Fruit fly (Drosophila melanogaster) whole organism, embryonic: ENCODE measurements around the gene Roc1b.

Experiments used
- Asciz ChIP-seq: fragments of 200-800 bp; sonication (Bioruptor generic); optimal IDR thresholded peaks from 2 replicates; lab custom pipeline; 2017; ENCODE audit warnings: missing biosample characterization, mild to moderate bottlenecking, missing genetic modification characterization, missing genetic modification reagents
- B-H1 ChIP-seq: fragments of 200-800 bp; sonication (Bioruptor generic); IDR thresholded peaks from 3 replicates; pipeline ENCODE4 v1.3.6; 2022; ENCODE audit warnings: missing biosample characterization, missing genetic modification characterization
- Bteb2 ChIP-seq: fragments of 200-800 bp; sonication (Bioruptor generic); optimal IDR thresholded peaks from 2 replicates; lab custom pipeline; 2016; ENCODE audit warnings: missing biosample characterization, missing genetic modification characterization
- CG10267 ChIP-seq: fragments of 200-800 bp; sonication (Bioruptor generic); optimal IDR thresholded peaks from 2 replicates; lab custom pipeline; 2018; ENCODE audit warnings: missing biosample characterization, mild to moderate bottlenecking, missing genetic modification characterization, moderate library complexity
- CG11504 ChIP-seq: fragments of 200-800 bp; sonication (Bioruptor generic); optimal IDR thresholded peaks from 3 replicates; lab custom pipeline; 2019; ENCODE audit warnings: missing biosample characterization, mild to moderate bottlenecking, missing genetic modification characterization, moderate library complexity
- CG12391 ChIP-seq: fragments of 200-800 bp; sonication (Bioruptor generic); optimal IDR thresholded peaks from 3 replicates; lab custom pipeline; 2018; ENCODE audit warnings: missing biosample characterization, mild to moderate bottlenecking, missing genetic modification characterization, moderate library complexity
- CG12942 ChIP-seq: fragments of 200-800 bp; sonication (Bioruptor generic); optimal IDR thresholded peaks from 3 replicates; lab custom pipeline; 2016; ENCODE audit warnings: missing biosample characterization, missing genetic modification characterization
- CG13296 ChIP-seq: fragments of 200-800 bp; sonication (Bioruptor generic); optimal IDR thresholded peaks from 3 replicates; lab custom pipeline; 2018; ENCODE audit warnings: missing biosample characterization, mild to moderate bottlenecking, missing genetic modification characterization
- CG13424 ChIP-seq: fragments of 200-800 bp; sonication (Bioruptor generic); optimal IDR thresholded peaks from 2 replicates; lab custom pipeline; 2019; ENCODE audit warnings: missing biosample characterization, mild to moderate bottlenecking, missing genetic modification characterization, moderate library complexity
- CG15514 ChIP-seq: fragments of 200-800 bp; sonication (Bioruptor generic); optimal IDR thresholded peaks from 3 replicates; lab custom pipeline; 2017; ENCODE audit warnings: missing biosample characterization, missing genetic modification characterization, mild to moderate bottlenecking, moderate library complexity, missing genetic modification reagents
- CG16863 ChIP-seq: fragments of 200-800 bp; sonication (Bioruptor generic); optimal IDR thresholded peaks from 3 replicates; lab custom pipeline; 2016; ENCODE audit warnings: missing biosample characterization, missing genetic modification characterization
- CG17829 ChIP-seq: fragments of 200-800 bp; optimal IDR thresholded peaks from 2 replicates; lab custom pipeline; 2019; ENCODE audit warnings: missing biosample characterization, mild to moderate bottlenecking, missing genetic modification characterization, moderate library complexity
- CG18262 ChIP-seq: fragments of 200-800 bp; optimal IDR thresholded peaks from 3 replicates; lab custom pipeline; 2019; ENCODE audit warnings: missing biosample characterization, mild to moderate bottlenecking, missing genetic modification characterization, moderate library complexity
- CG32767 ChIP-seq: fragments of 200-800 bp; sonication (Bioruptor generic); IDR thresholded peaks from 2 replicates; pipeline ENCODE4 v1.3.6; 2022; ENCODE audit warnings: missing biosample characterization, missing genetic modification characterization
- CG43689 ChIP-seq: fragments of 200-800 bp; sonication (Bioruptor generic); IDR thresholded peaks from 2 replicates; pipeline ENCODE4 v1.3.6; 2022; ENCODE audit warnings: missing biosample characterization, missing genetic modification characterization
- CG6765 ChIP-seq: fragments of 200-800 bp; sonication (Bioruptor generic); optimal IDR thresholded peaks from 3 replicates; lab custom pipeline; 2017; ENCODE audit warnings: missing biosample characterization, mild to moderate bottlenecking, missing genetic modification characterization
- CG6813 ChIP-seq: fragments of 200-800 bp; sonication (Bioruptor generic); optimal IDR thresholded peaks from 2 replicates; lab custom pipeline; 2017; ENCODE audit warnings: missing biosample characterization, missing genetic modification characterization, mild to moderate bottlenecking, moderate library complexity, missing genetic modification reagents
- CG6854 ChIP-seq: fragments of 200-800 bp; sonication (Bioruptor generic); optimal IDR thresholded peaks from 3 replicates; lab custom pipeline; 2017; ENCODE audit warnings: missing biosample characterization, mild to moderate bottlenecking, missing genetic modification characterization
- CG8290 ChIP-seq, 3 experiments: fragments of 200-800 bp; sonication (Bioruptor generic); optimal IDR thresholded peaks; 2 replicates each; lab custom pipeline; 2016 to 2019; ENCODE audit warnings: missing biosample characterization in 3 of 3, missing genetic modification characterization in 3 of 3, mild to moderate bottlenecking in 2 of 3, moderate library complexity in 1 of 3
- CG8359 ChIP-seq: fragments of 200-800 bp; sonication (Bioruptor generic); optimal IDR thresholded peaks from 2 replicates; lab custom pipeline; 2017; ENCODE audit warnings: missing biosample characterization, mild to moderate bottlenecking, missing genetic modification characterization, borderline replicate concordance
- CG8388 ChIP-seq: fragments of 200-800 bp; sonication (Bioruptor generic); optimal IDR thresholded peaks from 2 replicates; lab custom pipeline; 2019; ENCODE audit warnings: missing biosample characterization, mild to moderate bottlenecking, missing genetic modification characterization, moderate library complexity
- CG9876 ChIP-seq: fragments of 200-800 bp; sonication (Bioruptor generic); optimal IDR thresholded peaks from 2 replicates; lab custom pipeline; 2016; ENCODE audit warnings: missing biosample characterization, missing genetic modification characterization
- Ets65A ChIP-seq: fragments of 200-800 bp; sonication (Bioruptor generic); peaks from one replicate; lab custom pipeline; 2016; ENCODE audit warnings: missing biosample characterization, missing genetic modification characterization
- HmgZ ChIP-seq: fragments of 200-800 bp; sonication (Bioruptor generic); optimal IDR thresholded peaks from 2 replicates; lab custom pipeline; 2018; ENCODE audit warnings: missing biosample characterization, mild to moderate bottlenecking, missing genetic modification characterization
- Hmx ChIP-seq: fragments of 200-800 bp; sonication (Bioruptor generic); optimal IDR thresholded peaks from 2 replicates; lab custom pipeline; 2016; ENCODE audit warnings: missing biosample characterization, missing genetic modification characterization
- MBD-R2 ChIP-seq: fragments of 200-800 bp; sonication (Bioruptor generic); IDR thresholded peaks from 2 replicates; pipeline ENCODE4 v1.3.6; 2022; ENCODE audit warnings: missing biosample characterization, missing genetic modification characterization
- Med ChIP-seq: fragments of 200-800 bp; sonication (Bioruptor generic); peaks from one replicate; lab custom pipeline; 2016; ENCODE audit warnings: missing biosample characterization, missing genetic modification characterization, mild to moderate bottlenecking, inconsistent platforms, moderate library complexity
- Mrtf ChIP-seq: fragments of 200-800 bp; sonication (Bioruptor generic); IDR thresholded peaks from 3 replicates; pipeline ENCODE4 v1.3.6; 2022; ENCODE audit warnings: missing biosample characterization, missing genetic modification characterization
- Tbp ChIP-seq: fragments of >200 bp; optimal IDR thresholded peaks from 2 replicates; lab custom pipeline; 2018; ENCODE audit warnings: missing biosample characterization, missing genetic modification characterization
- amos ChIP-seq: fragments of 200-800 bp; sonication (Bioruptor generic); IDR thresholded peaks from 2 replicates; pipeline ENCODE4 v1.3.6; 2022; ENCODE audit warnings: missing biosample characterization, missing genetic modification characterization; ENCODE audit not compliant: partially characterized antibody
- bigmax ChIP-seq: fragments of 200-800 bp; sonication (Bioruptor generic); optimal IDR thresholded peaks from 2 replicates; lab custom pipeline; 2018; ENCODE audit warnings: missing biosample characterization, mild to moderate bottlenecking, missing genetic modification characterization
- cad ChIP-seq: fragments of >200 bp; optimal IDR thresholded peaks from 2 replicates; lab custom pipeline; 2017; ENCODE audit warnings: missing biosample characterization, missing genetic modification characterization
- cwo ChIP-seq: fragments of 200-800 bp; sonication (Bioruptor generic); optimal IDR thresholded peaks from 3 replicates; lab custom pipeline; 2017; ENCODE audit warnings: missing biosample characterization, missing genetic modification characterization, mild to moderate bottlenecking, moderate library complexity, missing genetic modification reagents
- danr ChIP-seq: fragments of 200-800 bp; sonication (Bioruptor generic); IDR thresholded peaks from 2 replicates; pipeline ENCODE4 v1.3.6; 2022; ENCODE audit warnings: missing biosample characterization, missing genetic modification characterization
- dati ChIP-seq: fragments of 200-800 bp; sonication (Bioruptor generic); IDR thresholded peaks from 2 replicates; pipeline ENCODE4 v1.3.6; 2022; ENCODE audit warnings: missing biosample characterization, missing genetic modification characterization
- dmrt99B ChIP-seq: fragments of 200-800 bp; sonication (Bioruptor generic); optimal IDR thresholded peaks from 2 replicates; lab custom pipeline; 2018; ENCODE audit warnings: missing biosample characterization, mild to moderate bottlenecking, missing genetic modification characterization, moderate library complexity
- ems ChIP-seq: fragments of 200-800 bp; sonication (Bioruptor generic); optimal IDR thresholded peaks from 3 replicates; lab custom pipeline; 2016; ENCODE audit warnings: missing biosample characterization, missing genetic modification characterization
- ewg ChIP-seq: fragments of 200-800 bp; sonication (Bioruptor generic); optimal IDR thresholded peaks from 3 replicates; lab custom pipeline; 2017; ENCODE audit warnings: mild to moderate bottlenecking, missing biosample characterization, missing genetic modification reagents, missing genetic modification characterization
- lilli ChIP-seq: fragments of 200-800 bp; sonication (Bioruptor generic); optimal IDR thresholded peaks from 3 replicates; lab custom pipeline; 2016; ENCODE audit warnings: missing biosample characterization, missing genetic modification characterization
- mam ChIP-seq: fragments of 200-800 bp; sonication (Bioruptor generic); optimal IDR thresholded peaks from 3 replicates; lab custom pipeline; 2016; ENCODE audit warnings: missing biosample characterization, missing genetic modification characterization
- otp ChIP-seq: fragments of 200-800 bp; sonication (Bioruptor generic); IDR thresholded peaks from 3 replicates; pipeline ENCODE4, ENCODE4 v1.3.6; 2022; ENCODE audit warnings: missing biosample characterization, missing genetic modification characterization
- pnt ChIP-seq: fragments of 200-800 bp; sonication (Bioruptor generic); optimal IDR thresholded peaks from 3 replicates; lab custom pipeline; 2016; ENCODE audit warnings: missing biosample characterization, missing genetic modification characterization
- pzg ChIP-seq: fragments of 200-800 bp; sonication (Bioruptor generic); optimal IDR thresholded peaks from 3 replicates; lab custom pipeline; 2018; ENCODE audit warnings: missing biosample characterization, mild to moderate bottlenecking, missing genetic modification characterization, moderate library complexity
- stwl ChIP-seq: fragments of 200-800 bp; sonication (Bioruptor generic); optimal IDR thresholded peaks from 3 replicates; lab custom pipeline; 2018; ENCODE audit warnings: missing biosample characterization, mild to moderate bottlenecking, missing genetic modification characterization, moderate library complexity
- tgo ChIP-seq: fragments of 200-800 bp; sonication (Bioruptor generic); IDR thresholded peaks from 3 replicates; pipeline ENCODE4 v1.3.6; 2022; ENCODE audit warnings: missing biosample characterization, missing genetic modification characterization
- vvl ChIP-seq: fragments of 200-800 bp; sonication (Bioruptor generic); IDR thresholded peaks from 2 replicates; pipeline ENCODE4 v1.3.6; 2022; ENCODE audit warnings: missing biosample characterization, missing genetic modification characterization
- zen ChIP-seq: fragments of 200-800 bp; sonication (Bioruptor generic); optimal IDR thresholded peaks from 3 replicates; lab custom pipeline; 2018; ENCODE audit warnings: missing biosample characterization, mild to moderate bottlenecking, missing genetic modification characterization, moderate library complexity
- zfh1 ChIP-seq: fragments of 200-800 bp; sonication (Bioruptor generic); IDR thresholded peaks from 3 replicates; pipeline ENCODE4 v1.3.6; 2022; ENCODE audit warnings: missing biosample characterization, missing genetic modification characterization

Gene Roc1b

dm6 chr3L:347641-348405 is 10.0 kb upstream of the Roc1b start (continued):
- no peak; the same call in 1 of the 3 replicates for TF ChIP-seq otp (GFP tag; lab: Robert Waterston, UW)
- peak; percentile 79 for TF ChIP-seq CG16863 (GFP tag; lab: Kevin White, UChicago)
- TF ChIP-seq stwl (tag; lab: Kevin White, UChicago), result no peak
- TF ChIP-seq CG18262 (tag; lab: Kevin White, UChicago), result peak; percentile 86
- no peak for TF ChIP-seq CG13296 (GFP tag; lab: Kevin White, UChicago)
- no peak for TF ChIP-seq MBD-R2 (GFP tag; lab: Robert Waterston, UW)
- peak; percentile 83 for TF ChIP-seq dmrt99B (tag; lab: Kevin White, UChicago)
- TF ChIP-seq zfh1 (GFP tag; lab: Robert Waterston, UW), result peak; percentile 92
- TF ChIP-seq CG32767 (GFP tag; lab: Robert Waterston, UW), result peak; percentile 55; the same call in 1 of the 2 replicates
- TF ChIP-seq ewg (GFP tag; lab: Kevin White, UChicago), result peak; percentile 57
- TF ChIP-seq CG6854 (GFP tag; lab: Kevin White, UChicago), result no peak
- no peak for TF ChIP-seq bigmax (GFP tag; lab: Kevin White, UChicago)
- peak; percentile 67 for TF ChIP-seq CG10267 (tag; lab: Kevin White, UChicago)
- TF ChIP-seq dati (GFP tag; lab: Robert Waterston, UW), result peak; percentile 73
- no peak for TF ChIP-seq danr (GFP tag; lab: Robert Waterston, UW)
- 0 out of 3 replicates have a peak, but pooled peaks have one; percentile 19 for TF ChIP-seq Mrtf
- TF ChIP-seq CG6765, result peak; percentile 15
- peak; percentile 69 for TF ChIP-seq CG13424 (tag; lab: Kevin White, UChicago)
- peak; percentile 82 for TF ChIP-seq CG12391 (tag; lab: Kevin White, UChicago)
- TF ChIP-seq CG15514 (GFP tag; lab: Kevin White, UChicago), result peak; percentile 21
- TF ChIP-seq CG12942 (GFP tag; lab: Kevin White, UChicago), result peak; percentile 77
- peak; percentile 75 for TF ChIP-seq CG11504 (tag; lab: Kevin White, UChicago)
- TF ChIP-seq cad (GFP tag; lab: Kevin White, UChicago), result no peak
- 0 out of 2 replicates have a peak, but pooled peaks have one; percentile 43 for TF ChIP-seq CG43689 (GFP tag; lab: Robert Waterston, UW)
- peak; percentile 61 for TF ChIP-seq Asciz
- TF ChIP-seq pzg (GFP tag; lab: Kevin White, UChicago), result no peak
- TF ChIP-seq CG9876, result peak; percentile 46
- TF ChIP-seq CG17829 (tag; lab: Kevin White, UChicago), result peak; percentile 81
- peak; percentile 61 for TF ChIP-seq mam
- peak; percentile 97 for TF ChIP-seq Ets65A (GFP tag; lab: Kevin White, UChicago)
- TF ChIP-seq Tbp (GFP tag; lab: Kevin White, UChicago), result no peak
- peak; percentile 65 for TF ChIP-seq CG8388 (GFP tag; lab: Kevin White, UChicago)
- TF ChIP-seq amos, result no peak
- TF ChIP-seq Bteb2 (GFP tag; lab: Kevin White, UChicago), result no peak
- peak; percentile 63 for TF ChIP-seq CG6813 (GFP tag; lab: Kevin White, UChicago)
- peak; percentile 38 for TF ChIP-seq CG8290 (GFP tag; optimal IDR thresholded peaks at IDR 0.05; lab: Kevin White, UChicago)
- TF ChIP-seq CG8290 (tag; optimal IDR thresholded peaks at IDR 0.05; lab: Kevin White, UChicago), result peak in 1 of 2 experiments; percentile 71
- TF ChIP-seq vvl, result peak; percentile 86
- TF ChIP-seq B-H1 (GFP tag; lab: Robert Waterston, UW), result peak; percentile 43; the same call in 1 of the 3 replicates
- peak; percentile 61 for TF ChIP-seq lilli (GFP tag; lab: Kevin White, UChicago)
- TF ChIP-seq cwo (GFP tag; lab: Kevin White, UChicago), result peak; percentile 18
- peak; percentile 66 for TF ChIP-seq tgo (GFP tag; lab: Robert Waterston, UW)
- TF ChIP-seq Hmx (GFP tag; lab: Kevin White, UChicago), result no peak
- peak; percentile 94 for TF ChIP-seq Med (GFP tag; lab: Kevin White, UChicago)
- no peak for TF ChIP-seq HmgZ
- peak; percentile 67 for TF ChIP-seq ems (GFP tag; lab: Kevin White, UChicago)
- TF ChIP-seq zen (tag; lab: Kevin White, UChicago), result peak; percentile 46
- peak; percentile 54 for TF ChIP-seq CG8359
- TF ChIP-seq pnt (GFP tag; lab: Kevin White, UChicago), result peak; percentile 82
